Worm (Caenorhabditis elegans) whole organism, L4/young adult: ENCODE measurements around the gene egl-9.

ENCODE experiments used
- W03F9.2 ChIP-seq: fragments of 150-350 bp; optimal IDR thresholded peaks from 2 replicates; lab custom pipeline; 2014; ENCODE audit warnings: missing biosample characterization, missing genetic modification characterization
- him-1 ChIP-seq: sonication (generic microtip); optimal IDR thresholded peaks from 2 replicates; lab custom pipeline; 2016; ENCODE audit warnings: missing genotype, missing genetic modification reagents, missing genetic modification characterization, missing compliant biosample characterization

- TF ChIP-seq him-1 (tag; lab: Kevin White, UChicago) (no peak), W03F9.2 (tag; lab: Kevin White, UChicago) (no peak)
Observed at ce11 chrV:10435198-10435597, 33.1 kb upstream of the egl-9 start.
